Fruit fly (Drosophila melanogaster) whole organism, embryonic: ENCODE measurements around the gene Mst85C.
A peak's percentile ranks its signal among the peaks of the same experiment; 100 is the strongest.

Source experiments
- Aef1 ChIP-seq: fragments of 200-800 bp; sonication (Bioruptor generic); IDR thresholded peaks from 3 replicates; pipeline ENCODE4 v1.3.6; 2022; ENCODE audit warnings: missing biosample characterization, missing genetic modification characterization
- Atf6 ChIP-seq: fragments of 200-800 bp; sonication (Bioruptor generic); IDR thresholded peaks from 2 replicates; pipeline ENCODE4 v1.3.6; 2022; ENCODE audit warnings: missing biosample characterization, missing genetic modification characterization
- Blimp-1 ChIP-seq: fragments of 200-800 bp; sonication (Bioruptor generic); optimal IDR thresholded peaks from 3 replicates; lab custom pipeline; 2018; ENCODE audit warnings: missing biosample characterization, missing genetic modification characterization, mild to moderate bottlenecking, moderate library complexity, missing genetic modification reagents
- CG10147 ChIP-seq: fragments of 200-800 bp; sonication (Bioruptor generic); optimal IDR thresholded peaks from 2 replicates; lab custom pipeline; 2019; ENCODE audit warnings: missing biosample characterization, mild to moderate bottlenecking, missing genetic modification characterization, moderate library complexity
- CG10321 ChIP-seq: fragments of 200-800 bp; sonication (Bioruptor generic); IDR thresholded peaks from 2 replicates; pipeline ENCODE4 v1.3.6; 2022; ENCODE audit warnings: missing biosample characterization, missing genetic modification characterization
- CG12155 ChIP-seq: fragments of 200-800 bp; sonication (Bioruptor generic); optimal IDR thresholded peaks from 3 replicates; lab custom pipeline; 2016; ENCODE audit warnings: missing biosample characterization, missing genetic modification characterization
- CG12299 ChIP-seq: fragments of 200-800 bp; sonication (Bioruptor generic); optimal IDR thresholded peaks from 2 replicates; lab custom pipeline; 2018; ENCODE audit warnings: missing biosample characterization, mild to moderate bottlenecking, missing genetic modification characterization
- CG13775 ChIP-seq: fragments of 200-800 bp; sonication (Bioruptor generic); optimal IDR thresholded peaks from 3 replicates; lab custom pipeline; 2017; ENCODE audit warnings: missing biosample characterization, mild to moderate bottlenecking, missing genetic modification characterization
- CG14441 ChIP-seq: fragments of 200-800 bp; sonication (Bioruptor generic); IDR thresholded peaks from 2 replicates; pipeline ENCODE4 v1.3.6; 2022; ENCODE audit warnings: missing biosample characterization, missing genetic modification characterization
- CG14860 ChIP-seq: fragments of 200-800 bp; sonication (Bioruptor generic); IDR thresholded peaks from 3 replicates; pipeline ENCODE4 v1.3.6; 2022; ENCODE audit warnings: missing biosample characterization, missing genetic modification characterization; ENCODE audit not compliant: partially characterized antibody
- CG16813 ChIP-seq: fragments of 200-800 bp; sonication (Bioruptor generic); IDR thresholded peaks from 3 replicates; pipeline ENCODE4 v1.3.6; 2022; ENCODE audit warnings: missing biosample characterization, missing genetic modification characterization; ENCODE audit not compliant: partially characterized antibody
- CG2875 ChIP-seq: fragments of 200-800 bp; sonication (Bioruptor generic); optimal IDR thresholded peaks from 2 replicates; lab custom pipeline; 2017; ENCODE audit warnings: missing biosample characterization, mild to moderate bottlenecking, missing genetic modification characterization, missing genetic modification reagents
- CG30431 ChIP-seq: fragments of 200-800 bp; sonication (Bioruptor generic); optimal IDR thresholded peaks from 2 replicates; lab custom pipeline; 2017; ENCODE audit warnings: missing biosample characterization, missing genetic modification characterization
- CG32772 ChIP-seq: fragments of 200-800 bp; sonication (Bioruptor generic); IDR thresholded peaks from 2 replicates; pipeline ENCODE4 v1.3.6; 2022; ENCODE audit warnings: missing biosample characterization, missing genetic modification characterization
- CG6272 ChIP-seq: fragments of 200-800 bp; sonication (Bioruptor generic); IDR thresholded peaks from 2 replicates; pipeline ENCODE4 v1.3.6; 2022; ENCODE audit warnings: missing biosample characterization, missing genetic modification characterization
- CG7357 ChIP-seq: fragments of 200-800 bp; sonication (Bioruptor generic); IDR thresholded peaks from 3 replicates; pipeline ENCODE4 v1.3.6; 2022; ENCODE audit warnings: missing biosample characterization, missing genetic modification characterization
- CG7987 ChIP-seq: fragments of 200-800 bp; sonication (Bioruptor generic); optimal IDR thresholded peaks from 2 replicates; lab custom pipeline; 2018; ENCODE audit warnings: missing biosample characterization, mild to moderate bottlenecking, missing genetic modification characterization, moderate library complexity
- CG8359 ChIP-seq: fragments of 200-800 bp; sonication (Bioruptor generic); optimal IDR thresholded peaks from 2 replicates; lab custom pipeline; 2017; ENCODE audit warnings: missing biosample characterization, mild to moderate bottlenecking, missing genetic modification characterization, borderline replicate concordance
- CG8924 ChIP-seq: fragments of 200-800 bp; optimal IDR thresholded peaks from 3 replicates; lab custom pipeline; 2019; ENCODE audit warnings: missing biosample characterization, mild to moderate bottlenecking, missing genetic modification characterization, moderate library complexity
- CG9215 ChIP-seq: fragments of 200-800 bp; sonication (Bioruptor generic); IDR thresholded peaks from 2 replicates; pipeline ENCODE4 v1.3.6; 2022; ENCODE audit warnings: missing biosample characterization, missing genetic modification characterization
- CG9797 ChIP-seq: fragments of 200-800 bp; sonication (Bioruptor generic); optimal IDR thresholded peaks from 3 replicates; lab custom pipeline; 2018; ENCODE audit warnings: missing biosample characterization, mild to moderate bottlenecking, missing genetic modification characterization
- Dref ChIP-seq: fragments of 200-800 bp; sonication (Bioruptor generic); IDR thresholded peaks from 2 replicates; pipeline ENCODE4 v1.3.6; 2022; ENCODE audit warnings: missing biosample characterization, missing genetic modification characterization
- Fer2 ChIP-seq: fragments of 200-800 bp; sonication (Bioruptor generic); optimal IDR thresholded peaks from 2 replicates; lab custom pipeline; 2018; ENCODE audit warnings: missing biosample characterization, mild to moderate bottlenecking, missing genetic modification characterization, moderate library complexity
- Hand ChIP-seq: fragments of 200-800 bp; sonication (Bioruptor generic); optimal IDR thresholded peaks from 2 replicates; lab custom pipeline; 2017; ENCODE audit warnings: mild to moderate bottlenecking, missing biosample characterization, missing genetic modification reagents, missing genetic modification characterization
- Hmr ChIP-seq: fragments of 200-800 bp; sonication (Bioruptor generic); optimal IDR thresholded peaks from 3 replicates; lab custom pipeline; 2017; ENCODE audit warnings: mild to moderate bottlenecking, missing biosample characterization, missing genetic modification reagents, missing genetic modification characterization
- Hr51 ChIP-seq, 2 experiments: fragments of 200-800 bp; sonication (Bioruptor generic); optimal IDR thresholded peaks; 2 replicates in 1 of 2; 3 replicates in 1 of 2; lab custom pipeline; 2016 to 2018; ENCODE audit warnings: missing biosample characterization in 2 of 2, missing genetic modification characterization in 2 of 2, mild to moderate bottlenecking in 1 of 2, moderate library complexity in 1 of 2
- Hr78 ChIP-seq, 2 experiments: fragments of 200-800 bp in 1 of 2; fragments of >200 bp in 1 of 2; sonication (Bioruptor generic) in 1 of 2; optimal IDR thresholded peaks; 2 replicates each; lab custom pipeline; 2017 to 2019; ENCODE audit warnings: missing biosample characterization in 2 of 2, missing genetic modification characterization in 2 of 2, mild to moderate bottlenecking in 1 of 2, moderate library complexity in 1 of 2
- Lpt ChIP-seq: fragments of >200 bp; optimal IDR thresholded peaks from 2 replicates; lab custom pipeline; 2018; ENCODE audit warnings: missing biosample characterization, missing genetic modification characterization
- Med ChIP-seq: fragments of 200-800 bp; sonication (Bioruptor generic); peaks from one replicate; lab custom pipeline; 2016; ENCODE audit warnings: missing biosample characterization, missing genetic modification characterization, mild to moderate bottlenecking, inconsistent platforms, moderate library complexity
- Mrtf ChIP-seq: fragments of 200-800 bp; sonication (Bioruptor generic); IDR thresholded peaks from 3 replicates; pipeline ENCODE4 v1.3.6; 2022; ENCODE audit warnings: missing biosample characterization, missing genetic modification characterization
- Pdp1 ChIP-seq, 2 experiments: fragments of 200-800 bp; sonication (Bioruptor generic); optimal IDR thresholded peaks; 3 replicates each; lab custom pipeline; 2016; ENCODE audit warnings: missing biosample characterization in 2 of 2, missing genetic modification characterization in 2 of 2, mild to moderate bottlenecking in 1 of 2, moderate library complexity in 1 of 2
- Poxn ChIP-seq: fragments of 200-800 bp; sonication (Bioruptor generic); IDR thresholded peaks from 2 replicates; pipeline ENCODE4 v1.3.6; 2022; ENCODE audit warnings: missing biosample characterization, missing genetic modification characterization
- Ptx1 ChIP-seq: fragments of 200-800 bp; sonication (Bioruptor generic); IDR thresholded peaks from 2 replicates; pipeline ENCODE4 v1.3.6; 2022; ENCODE audit warnings: missing biosample characterization, missing genetic modification characterization
- Vsx1 ChIP-seq: fragments of 200-800 bp; sonication (Bioruptor generic); optimal IDR thresholded peaks from 2 replicates; lab custom pipeline; 2017; ENCODE audit warnings: missing biosample characterization, mild to moderate bottlenecking, missing genetic modification characterization, missing genetic modification reagents
- Xbp1 ChIP-seq: fragments of 200-800 bp; sonication (Bioruptor generic); optimal IDR thresholded peaks from 3 replicates; lab custom pipeline; 2016; ENCODE audit warnings: missing biosample characterization, mild to moderate bottlenecking, missing genetic modification characterization
- abd-A ChIP-seq: fragments of 200-800 bp; sonication (Bioruptor generic); optimal IDR thresholded peaks from 3 replicates; lab custom pipeline; 2019; ENCODE audit warnings: missing biosample characterization, mild to moderate bottlenecking, missing genetic modification characterization, moderate library complexity
- dmrt99B ChIP-seq: fragments of 200-800 bp; sonication (Bioruptor generic); optimal IDR thresholded peaks from 2 replicates; lab custom pipeline; 2018; ENCODE audit warnings: missing biosample characterization, mild to moderate bottlenecking, missing genetic modification characterization, moderate library complexity
- ems ChIP-seq: fragments of 200-800 bp; sonication (Bioruptor generic); optimal IDR thresholded peaks from 3 replicates; lab custom pipeline; 2016; ENCODE audit warnings: missing biosample characterization, missing genetic modification characterization
- eyg ChIP-seq: fragments of 200-800 bp; sonication (Bioruptor generic); optimal IDR thresholded peaks from 3 replicates; lab custom pipeline; 2016; ENCODE audit warnings: missing biosample characterization, missing genetic modification characterization
- fru ChIP-seq: fragments of >200 bp; optimal IDR thresholded peaks from 2 replicates; lab custom pipeline; 2017
- jing ChIP-seq: fragments of 200-800 bp; sonication (Bioruptor generic); optimal IDR thresholded peaks from 2 replicates; lab custom pipeline; 2018; ENCODE audit warnings: missing biosample characterization, mild to moderate bottlenecking, missing genetic modification characterization
- nmo ChIP-seq: fragments of 200-800 bp; sonication (Bioruptor generic); optimal IDR thresholded peaks from 2 replicates; lab custom pipeline; 2018; ENCODE audit warnings: missing biosample characterization, mild to moderate bottlenecking, missing genetic modification characterization, moderate library complexity
- pho ChIP-seq: fragments of 200-800 bp; sonication (Bioruptor generic); optimal IDR thresholded peaks from 2 replicates; lab custom pipeline; 2016; ENCODE audit warnings: missing biosample characterization, missing genetic modification characterization
- phol ChIP-seq: fragments of 200-800 bp; sonication (Bioruptor generic); optimal IDR thresholded peaks from 3 replicates; lab custom pipeline; 2018; ENCODE audit warnings: missing biosample characterization, mild to moderate bottlenecking, missing genetic modification characterization, moderate library complexity
- schlank ChIP-seq: fragments of 200-800 bp; sonication (Bioruptor generic); optimal IDR thresholded peaks from 2 replicates; lab custom pipeline; 2018; ENCODE audit warnings: missing biosample characterization, mild to moderate bottlenecking, missing genetic modification characterization
- slbo ChIP-seq: fragments of 200-800 bp; sonication (Bioruptor generic); IDR thresholded peaks from 2 replicates; pipeline ENCODE4 v1.3.6; 2022; ENCODE audit warnings: missing biosample characterization, missing genetic modification characterization
- slp2 ChIP-seq: fragments of 200-800 bp; sonication (Bioruptor generic); optimal IDR thresholded peaks from 2 replicates; lab custom pipeline; 2016; ENCODE audit warnings: missing biosample characterization, missing genetic modification characterization
- sr ChIP-seq: fragments of 200-800 bp; sonication (Bioruptor generic); IDR thresholded peaks from 3 replicates; pipeline ENCODE4 v1.3.6; 2022; ENCODE audit warnings: missing biosample characterization, missing genetic modification characterization
- zfh2 ChIP-seq: fragments of 200-800 bp; sonication (Bioruptor generic); optimal IDR thresholded peaks from 2 replicates; lab custom pipeline; 2016; ENCODE audit warnings: missing biosample characterization, missing genetic modification characterization

Mst85C gene

DNA sequence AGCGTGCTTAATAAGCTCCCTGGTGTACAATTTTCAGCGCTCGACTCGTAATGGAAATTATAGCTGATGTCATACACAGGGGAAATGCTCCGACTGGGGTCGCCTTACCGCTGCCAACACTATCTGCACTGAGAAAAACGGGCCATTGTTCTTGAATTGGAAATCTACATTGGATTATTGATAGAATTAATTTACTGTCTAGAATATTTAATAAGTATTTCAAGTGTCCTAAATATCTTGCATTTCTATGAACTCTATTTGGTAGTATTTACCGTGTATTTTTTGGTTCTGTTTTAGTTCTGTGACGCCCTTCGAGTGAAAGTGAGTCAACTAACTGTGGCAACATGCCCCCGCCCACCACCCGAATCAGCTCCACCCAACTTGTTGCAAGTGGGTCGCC is 34.9 kb downstream of the Mst85C start (continued):
- TF ChIP-seq Med (GFP tag; lab: Kevin White, UChicago) (peak; percentile 66), CG10321 (GFP tag; lab: Robert Waterston, UW) (no peak), CG2875 (peak; percentile 39), fru (lab: Kevin White, UChicago) (no peak), ems (GFP tag; lab: Kevin White, UChicago) (no peak), Hmr (GFP tag; lab: Kevin White, UChicago) (peak; percentile 44), CG12299 (no peak), Ptx1 (GFP tag; lab: Robert Waterston, UW) (peak; percentile 46), CG8359 (GFP tag; lab: Kevin White, UChicago) (no peak), abd-A (tag; lab: Kevin White, UChicago) (peak; percentile 75), CG12155 (GFP tag; lab: Kevin White, UChicago) (no peak), Hand (GFP tag; lab: Kevin White, UChicago) (peak; percentile 25), CG6272 (GFP tag; lab: Robert Waterston, UW) (no peak; the same call in 1 of the 2 replicates), CG30431 (peak; percentile 22), nmo (peak; percentile 9)

- TF ChIP-seq CG7987 (no peak), sr (0 out of 3 replicates have a peak, but pooled peaks have one; percentile 35), Dref (GFP tag; lab: Robert Waterston, UW) (no peak), CG8924 (tag; lab: Kevin White, UChicago) (no peak), Atf6 (GFP tag; lab: Robert Waterston, UW) (0 out of 2 replicates have a peak, but pooled peaks have one; percentile 26), Aef1 (peak; percentile 26; the same call in 1 of the 3 replicates), CG9215 (peak; percentile 28; the same call in 1 of the 2 replicates), pho (peak; percentile 22), CG14860 (GFP tag; lab: Robert Waterston, UW) (no peak), nmo (peak; percentile 7), Pdp1 (GFP tag; optimal IDR thresholded peaks at IDR 0.05; lab: Kevin White, UChicago) (peak in 1 of 2 experiments; percentile 13), Fer2 (tag; lab: Kevin White, UChicago) (no peak), Hr51 (GFP tag; optimal IDR thresholded peaks at IDR 0.05; lab: Kevin White, UChicago) (peak in 1 of 2 experiments; percentile 34), Vsx1 (GFP tag; lab: Kevin White, UChicago) (no peak), jing (GFP tag; lab: Kevin White, UChicago) (no peak), dmrt99B (tag; lab: Kevin White, UChicago) (peak; percentile 45), Hmr (GFP tag; lab: Kevin White, UChicago) (peak; percentile 30), CG14441 (GFP tag; lab: Robert Waterston, UW) (0 out of 2 replicates have a peak, but pooled peaks have one; percentile 26), Med (GFP tag; lab: Kevin White, UChicago) (peak; percentile 48), phol (tag; lab: Kevin White, UChicago) (peak; percentile 23), CG9797 (GFP tag; lab: Kevin White, UChicago) (no peak), Hr78 (GFP tag; optimal IDR thresholded peaks at IDR 0.05; lab: Kevin White, UChicago) (no peak), Xbp1 (GFP tag; lab: Kevin White, UChicago) (peak; percentile 30), schlank (tag; lab: Kevin White, UChicago) (no peak), CG32772 (no peak), CG10147 (peak; percentile 8), CG13775 (GFP tag; lab: Kevin White, UChicago) (no peak), CG7357 (GFP tag; lab: Robert Waterston, UW) (no peak), slp2 (GFP tag; lab: Kevin White, UChicago) (peak; percentile 15), slbo (GFP tag; lab: Robert Waterston, UW) (peak; percentile 48; the same call in 1 of the 2 replicates), Mrtf (0 out of 3 replicates have a peak, but pooled peaks have one; percentile 16), Blimp-1 (GFP tag; lab: Kevin White, UChicago) (peak; percentile 55), eyg (GFP tag; lab: Kevin White, UChicago) (peak; percentile 25), Lpt (GFP tag; lab: Kevin White, UChicago) (no peak), CG16813 (GFP tag; lab: Robert Waterston, UW) (no peak), Poxn (GFP tag; lab: Robert Waterston, UW) (no peak), zfh2 (GFP tag; lab: Kevin White, UChicago) (peak; percentile 15)
Observed at dm6 chr3R:9085306-9085705, 36.9 kb downstream of the Mst85C start.
